Fruit fly (Drosophila melanogaster) whole organism, pupa: Measurements from ENCODE around the gene CG13097.

Experiments
- CG10348 ChIP-seq: fragments of 200-800 bp; sonication (Bioruptor generic); IDR thresholded peaks from 2 replicates; pipeline ENCODE4 v1.3.6; 2022; ENCODE audit warnings: missing biosample characterization, missing genetic modification characterization
- CG12605 ChIP-seq: fragments of 200-800 bp; sonication (Bioruptor generic); IDR thresholded peaks from 2 replicates; pipeline ENCODE4 v1.3.6; 2022; ENCODE audit warnings: missing biosample characterization, missing genetic modification characterization
- CG13204 ChIP-seq: fragments of 200-800 bp; sonication (Bioruptor generic); optimal IDR thresholded peaks from 2 replicates; lab custom pipeline; 2018; ENCODE audit warnings: missing biosample characterization, mild to moderate bottlenecking, missing genetic modification characterization, moderate library complexity
- CG14655 ChIP-seq: fragments of 200-800 bp; sonication (Bioruptor generic); optimal IDR thresholded peaks from 3 replicates; lab custom pipeline; 2017; ENCODE audit warnings: mild to moderate bottlenecking, missing biosample characterization, missing genetic modification reagents, missing genetic modification characterization
- CG15710 ChIP-seq: fragments of 200-800 bp; sonication (Bioruptor generic); optimal IDR thresholded peaks from 2 replicates; lab custom pipeline; 2018; ENCODE audit warnings: missing biosample characterization, mild to moderate bottlenecking, missing genetic modification characterization, moderate library complexity
- CG17806 ChIP-seq: fragments of 200-800 bp; sonication (Bioruptor generic); optimal IDR thresholded peaks from 2 replicates; lab custom pipeline; 2018; ENCODE audit warnings: missing biosample characterization, mild to moderate bottlenecking, missing genetic modification characterization, moderate library complexity
- CG32121 ChIP-seq: fragments of 200-800 bp; sonication (Bioruptor generic); IDR thresholded peaks from 2 replicates; pipeline ENCODE4 v1.3.6; 2022; ENCODE audit warnings: missing biosample characterization, missing genetic modification characterization
- CG34367 ChIP-seq: fragments of 200-800 bp; sonication (Bioruptor generic); optimal IDR thresholded peaks from 2 replicates; lab custom pipeline; 2018; ENCODE audit warnings: missing biosample characterization, mild to moderate bottlenecking, missing genetic modification characterization
- CG4496 ChIP-seq: fragments of 200-800 bp; sonication (Bioruptor generic); IDR thresholded peaks from 3 replicates; pipeline ENCODE4 v1.3.6; 2022; ENCODE audit warnings: missing biosample characterization, missing genetic modification characterization
- CG8159 ChIP-seq: fragments of 200-800 bp; sonication (Bioruptor generic); optimal IDR thresholded peaks from 3 replicates; lab custom pipeline; 2018; ENCODE audit warnings: missing biosample characterization, mild to moderate bottlenecking, missing genetic modification characterization, moderate library complexity
- CG8301 ChIP-seq: fragments of 200-800 bp; sonication (Bioruptor generic); optimal IDR thresholded peaks from 2 replicates; lab custom pipeline; 2018; ENCODE audit warnings: missing biosample characterization, mild to moderate bottlenecking, missing genetic modification characterization
- CG9948 ChIP-seq: fragments of 200-800 bp; sonication (Bioruptor generic); optimal IDR thresholded peaks from 2 replicates; lab custom pipeline; 2018; ENCODE audit warnings: missing biosample characterization, mild to moderate bottlenecking, missing genetic modification characterization, moderate library complexity
- D1 ChIP-seq: fragments of 200-800 bp; sonication (Bioruptor generic); optimal IDR thresholded peaks from 2 replicates; lab custom pipeline; 2018; ENCODE audit warnings: missing biosample characterization, mild to moderate bottlenecking, missing genetic modification characterization, moderate library complexity
- EcR ChIP-seq: fragments of 200-800 bp; sonication (Bioruptor generic); optimal IDR thresholded peaks from 3 replicates; lab custom pipeline; 2019; ENCODE audit warnings: missing biosample characterization, missing genetic modification characterization, mild to moderate bottlenecking, moderate library complexity, missing genetic modification reagents
- Ets98B ChIP-seq: fragments of 200-800 bp; sonication (Bioruptor generic); IDR thresholded peaks from 2 replicates; pipeline ENCODE4 v1.3.6; 2022; ENCODE audit warnings: missing biosample characterization, missing genetic modification characterization
- Pif1A ChIP-seq: fragments of 200-800 bp; sonication (Bioruptor generic); optimal IDR thresholded peaks from 3 replicates; lab custom pipeline; 2016; ENCODE audit warnings: missing biosample characterization, missing genetic modification characterization
- Pif1B ChIP-seq: fragments of 200-800 bp; sonication (Bioruptor generic); optimal IDR thresholded peaks from 3 replicates; lab custom pipeline; 2016; ENCODE audit warnings: missing biosample characterization, missing genetic modification characterization
- Snoo ChIP-seq: fragments of 200-800 bp; sonication (Bioruptor generic); optimal IDR thresholded peaks from 3 replicates; lab custom pipeline; 2017; ENCODE audit warnings: missing biosample characterization, mild to moderate bottlenecking, missing genetic modification characterization, inconsistent platforms
- fd96Ca ChIP-seq: fragments of 200-800 bp; sonication (Bioruptor generic); IDR thresholded peaks from 3 replicates; pipeline ENCODE4 v1.3.6; 2022; ENCODE audit warnings: missing biosample characterization, missing genetic modification characterization
- gl ChIP-seq: fragments of 200-800 bp; sonication (Bioruptor generic); optimal IDR thresholded peaks from 2 replicates; lab custom pipeline; 2018; ENCODE audit warnings: missing biosample characterization, mild to moderate bottlenecking, missing genetic modification characterization
- rn ChIP-seq: fragments of 200-800 bp; sonication (Bioruptor generic); IDR thresholded peaks from 2 replicates; pipeline ENCODE4 v1.3.6; 2022; ENCODE audit warnings: missing biosample characterization, missing genetic modification characterization

Gene CG13097

dm6 chr2L:8521724-8522309 lies 7.1 kb upstream of the CG13097 start, which contains the start of gene Acer:
Gene Acer (plus strand): TSS chr2L:8521933.
- TF ChIP-seq CG32121 (GFP tag; lab: Robert Waterston, UW) (0 out of 2 replicates have a peak, but pooled peaks have one; percentile 16), Ets98B (GFP tag; lab: Robert Waterston, UW) (peak; percentile 32; the same call in 1 of the 2 replicates), CG8159 (tag; lab: Kevin White, UChicago) (no peak), CG4496 (GFP tag; lab: Robert Waterston, UW) (0 out of 3 replicates have a peak, but pooled peaks have one; percentile 19), D1 (tag; lab: Kevin White, UChicago) (no peak), CG34367 (no peak), EcR (GFP tag; lab: Kevin White, UChicago) (peak; percentile 1), rn (GFP tag; lab: Robert Waterston, UW) (no peak), CG12605 (GFP tag; lab: Robert Waterston, UW) (0 out of 2 replicates have a peak, but pooled peaks have one; percentile 46)

DNA sequence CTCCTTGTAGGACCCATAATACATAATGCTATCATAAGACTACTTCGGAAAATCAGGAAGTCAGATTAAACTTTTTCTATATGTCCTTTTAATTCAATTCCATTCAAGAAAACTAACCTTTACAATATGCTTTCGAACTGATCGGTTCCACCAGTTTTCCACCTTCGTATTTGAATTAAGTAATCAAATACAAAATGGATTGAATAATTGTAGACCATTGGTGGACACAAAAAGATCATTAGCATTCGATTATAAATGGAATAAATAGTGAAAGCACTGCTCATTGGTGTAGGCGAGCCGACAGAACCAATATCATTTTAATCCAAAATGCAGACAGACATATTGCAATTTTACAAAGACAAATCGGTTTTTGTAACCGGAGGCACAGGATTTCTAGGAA lies 4.7 kb upstream of the CG13097 start, which contains the start of gene Sgp:
Sgp (plus strand) TSS at position 301 of the 400 bp plus-strand sequence.
- TF ChIP-seq Snoo (tag; lab: Kevin White, UChicago), result no peak
- TF ChIP-seq CG4496 (GFP tag; lab: Robert Waterston, UW), result no peak
- no peak for TF ChIP-seq fd96Ca
- TF ChIP-seq Ets98B (GFP tag; lab: Robert Waterston, UW), result no peak
- no peak for TF ChIP-seq rn (GFP tag; lab: Robert Waterston, UW)
- no peak for TF ChIP-seq CG8301 (tag; lab: Kevin White, UChicago)
- no peak for TF ChIP-seq CG14655 (GFP tag; lab: Kevin White, UChicago)
- no peak for TF ChIP-seq CG9948 (tag; lab: Kevin White, UChicago)
- TF ChIP-seq, all 21 proteins: peak for 0

- TF ChIP-seq CG15710 (tag; lab: Kevin White, UChicago) (peak; percentile 12), CG17806 (peak; percentile 9), CG14655 (GFP tag; lab: Kevin White, UChicago) (no peak)
Measured at dm6 chr2L:8517256-8517694, 2.6 kb upstream of the CG13097 start, which contains the start of the genes mRpL51 and Uba4. Gene mRpL51 (minus strand): TSS chr2L:8517380. Gene Uba4 (plus strand): TSS chr2L:8517411.

DNA sequence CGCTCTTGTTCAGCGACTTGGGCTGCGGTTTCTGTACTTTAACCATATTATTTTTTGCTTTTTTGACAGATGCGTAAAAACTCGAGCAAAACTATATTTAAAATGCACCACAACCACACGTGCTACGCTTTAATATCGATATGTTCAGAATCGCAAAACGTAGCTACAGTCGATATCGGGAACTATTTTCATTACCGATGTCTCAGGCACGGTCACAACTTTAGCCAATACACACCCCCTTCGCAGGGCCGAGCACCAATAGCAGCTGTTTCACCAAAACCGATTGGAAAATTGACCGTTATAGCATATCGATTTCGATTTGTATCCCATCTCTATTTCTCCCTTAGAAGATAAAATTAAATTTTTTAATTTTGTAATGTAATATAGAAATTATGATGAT lies 2.9 kb downstream of the CG13097 start, which contains the start of gene CG13096:
CG13096 (minus strand) TSS at position 144 of the 400 bp plus-strand sequence.
- TF ChIP-seq CG8301 (tag; lab: Kevin White, UChicago) (no peak), D1 (tag; lab: Kevin White, UChicago) (no peak), CG14655 (GFP tag; lab: Kevin White, UChicago) (no peak), Pif1B (GFP tag; lab: Kevin White, UChicago) (no peak)

DNA sequence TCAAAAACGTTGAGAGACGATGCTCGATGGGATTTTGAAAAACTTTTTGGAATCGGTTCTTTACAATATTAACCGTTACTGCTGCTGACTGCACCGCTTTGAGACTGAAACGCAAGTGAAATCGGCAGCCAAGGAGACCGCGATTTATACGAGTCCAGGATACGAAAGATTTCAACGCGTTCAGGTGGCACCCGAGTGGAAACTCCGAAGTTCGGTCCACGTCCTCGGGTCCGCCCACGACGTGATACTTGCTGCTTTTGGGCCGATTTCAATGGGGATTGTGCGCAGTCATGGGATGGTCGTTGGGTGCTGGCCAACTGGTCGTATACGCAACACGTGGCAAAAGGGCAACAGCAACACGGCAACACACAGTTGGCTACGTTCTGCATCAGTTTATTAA lies 7.9 kb downstream of the CG13097 start, which contains the start of gene Dh31:
Dh31 (minus strand) TSS at position 117 of the 400 bp plus-strand sequence.
- TF ChIP-seq Pif1B (GFP tag; lab: Kevin White, UChicago) (no peak), CG8159 (tag; lab: Kevin White, UChicago) (no peak), Pif1A (GFP tag; lab: Kevin White, UChicago) (no peak), CG9948 (tag; lab: Kevin White, UChicago) (no peak), EcR (GFP tag; lab: Kevin White, UChicago) (no peak), CG10348 (GFP tag; lab: Robert Waterston, UW) (no peak), Snoo (tag; lab: Kevin White, UChicago) (no peak), CG8301 (tag; lab: Kevin White, UChicago) (no peak), CG14655 (GFP tag; lab: Kevin White, UChicago) (no peak), CG15710 (tag; lab: Kevin White, UChicago) (no peak), CG34367 (no peak)

DNA sequence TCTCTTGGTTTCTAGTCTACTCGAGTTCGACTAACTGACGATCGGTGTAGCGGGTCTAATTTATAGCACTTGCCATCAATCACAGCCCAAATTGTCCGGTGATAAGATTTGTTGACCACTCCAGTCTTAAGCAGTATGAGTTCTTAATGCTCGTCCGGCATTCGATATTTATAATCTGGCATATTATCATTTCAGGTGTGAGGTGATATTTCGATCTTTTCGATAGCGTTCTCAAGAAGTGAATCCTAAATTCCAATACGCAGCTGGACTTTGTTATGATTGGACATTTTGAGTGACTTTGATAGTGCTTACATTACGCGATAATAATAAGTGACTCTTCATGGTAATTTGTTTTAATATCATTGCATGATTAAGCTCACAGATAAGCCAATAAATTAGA lies 18.4 kb downstream of the CG13097 start, which contains the start of gene Bace:
Bace (minus strand) TSS at position 39 of the 400 bp plus-strand sequence.
- TF ChIP-seq D1 (tag; lab: Kevin White, UChicago), result no peak
- TF ChIP-seq Snoo (tag; lab: Kevin White, UChicago), result no peak
- no peak for TF ChIP-seq CG32121 (GFP tag; lab: Robert Waterston, UW)
- TF ChIP-seq CG34367, result no peak
- no peak for TF ChIP-seq CG8301 (tag; lab: Kevin White, UChicago)

DNA sequence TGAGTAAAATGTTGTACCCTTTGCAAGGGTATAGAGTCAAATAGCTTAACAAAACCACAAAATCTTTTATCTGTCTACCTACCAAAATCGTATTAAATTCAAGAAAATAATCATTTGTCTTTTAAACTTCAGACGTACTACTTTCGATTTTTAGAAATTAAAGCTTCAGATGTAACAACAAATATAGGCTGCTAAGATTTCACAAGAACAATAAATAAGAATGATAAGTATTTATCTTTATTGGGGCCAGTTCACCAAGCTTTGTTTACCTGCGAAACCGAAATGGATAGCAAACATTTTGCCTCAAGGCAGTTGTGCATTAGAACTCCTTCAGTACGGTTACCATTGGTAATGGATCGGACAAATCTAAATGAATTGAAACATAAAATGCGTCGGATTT lies 24.2 kb downstream of the CG13097 start, which contains the start of gene CG43400:
CG43400 (plus strand) TSS at position 301 of the 400 bp plus-strand sequence.
- TF ChIP-seq Snoo (tag; lab: Kevin White, UChicago), result no peak
- TF ChIP-seq Pif1B (GFP tag; lab: Kevin White, UChicago), result no peak
- no peak for TF ChIP-seq CG4496 (GFP tag; lab: Robert Waterston, UW)
- TF ChIP-seq CG8159 (tag; lab: Kevin White, UChicago), result no peak
- no peak for TF ChIP-seq gl (tag; lab: Kevin White, UChicago)
- no peak for TF ChIP-seq CG8301 (tag; lab: Kevin White, UChicago)
- TF ChIP-seq D1 (tag; lab: Kevin White, UChicago), result no peak
- no peak for TF ChIP-seq CG9948 (tag; lab: Kevin White, UChicago)
- TF ChIP-seq CG14655 (GFP tag; lab: Kevin White, UChicago), result no peak
- no peak for TF ChIP-seq CG15710 (tag; lab: Kevin White, UChicago)
- TF ChIP-seq CG32121 (GFP tag; lab: Robert Waterston, UW), result no peak
- TF ChIP-seq fd96Ca, result no peak
- no peak for TF ChIP-seq CG10348 (GFP tag; lab: Robert Waterston, UW)
- TF ChIP-seq Ets98B (GFP tag; lab: Robert Waterston, UW), result no peak
- no peak for TF ChIP-seq CG34367
- no peak for TF ChIP-seq CG13204
- TF ChIP-seq CG17806, result no peak
- TF ChIP-seq rn (GFP tag; lab: Robert Waterston, UW), result no peak
